Worm (Caenorhabditis elegans) whole organism, mixed stage, embryonic: ENCODE data around the gene oac-7.
"Not testable (repeated sequence)": the region's sequence is repeated elsewhere in the genome, so short reads cannot be mapped to it uniquely, and the experiment has no call there.

ENCODE experiments used
- blmp-1 ChIP-seq: fragments of 150-350 bp; optimal IDR thresholded peaks from 2 replicates; lab custom pipeline; 2014; ENCODE audit warnings: missing biosample characterization, missing genetic modification characterization
- ceh-39 ChIP-seq: fragments of 150-350 bp; optimal IDR thresholded peaks from 2 replicates; lab custom pipeline; 2014; ENCODE audit warnings: missing biosample characterization, missing genetic modification characterization
- ceh-43 ChIP-seq: fragments of 200-800 bp; sonication (Bioruptor generic); optimal IDR thresholded peaks from 2 replicates; lab custom pipeline; 2018; ENCODE audit warnings: mild to moderate bottlenecking, missing genetic modification characterization, moderate library complexity, missing compliant biosample characterization
- ceh-83 ChIP-seq: fragments of 200-800 bp; sonication (Bioruptor generic); optimal IDR thresholded peaks from 2 replicates; lab custom pipeline; 2018; ENCODE audit warnings: mild to moderate bottlenecking, missing genetic modification characterization, missing compliant biosample characterization
- ces-1 ChIP-seq: fragments of 150-350 bp; optimal IDR thresholded peaks from 2 replicates; lab custom pipeline; 2014; ENCODE audit warnings: missing biosample characterization, missing genetic modification reagents, missing genetic modification characterization
- drap-1 ChIP-seq: fragments of 200-800 bp; sonication (Bioruptor generic); optimal IDR thresholded peaks from 3 replicates; lab custom pipeline; 2018; ENCODE audit warnings: mild to moderate bottlenecking, missing genetic modification characterization, missing compliant biosample characterization
- elt-3 ChIP-seq: fragments of 150-350 bp; optimal IDR thresholded peaks from 2 replicates; lab custom pipeline; 2014; ENCODE audit warnings: missing biosample characterization, missing genetic modification characterization
- ham-2 ChIP-seq: fragments of 200-800 bp; sonication (Bioruptor generic); optimal IDR thresholded peaks from 2 replicates; lab custom pipeline; 2018; ENCODE audit warnings: mild to moderate bottlenecking, missing genetic modification characterization, missing compliant biosample characterization
- hlh-1 ChIP-seq: fragments of 150-350 bp; optimal IDR thresholded peaks from 2 replicates; lab custom pipeline; 2014; ENCODE audit warnings: missing biosample characterization, missing genetic modification reagents, missing genetic modification characterization
- lin-13 ChIP-seq: fragments of 150-350 bp; optimal IDR thresholded peaks from 2 replicates; lab custom pipeline; 2014; ENCODE audit warnings: missing biosample characterization, missing genetic modification characterization
- lin-32 ChIP-seq: fragments of 200-800 bp; sonication (Bioruptor generic); optimal IDR thresholded peaks from 2 replicates; lab custom pipeline; 2018; ENCODE audit warnings: mild to moderate bottlenecking, missing genetic modification characterization, missing compliant biosample characterization
- lsy-2 ChIP-seq: fragments of 150-350 bp; optimal IDR thresholded peaks from 2 replicates; lab custom pipeline; 2014; ENCODE audit warnings: missing biosample characterization, missing genetic modification characterization
- mep-1 ChIP-seq: fragments of 150-350 bp; optimal IDR thresholded peaks from 2 replicates; lab custom pipeline; 2017; ENCODE audit warnings: missing biosample characterization, missing genetic modification reagents, missing genetic modification characterization, inconsistent platforms
- mls-2 ChIP-seq: sonication (generic microtip); optimal IDR thresholded peaks from 2 replicates; lab custom pipeline; 2016; ENCODE audit warnings: mild to moderate bottlenecking, missing genetic modification characterization, moderate library complexity, missing compliant biosample characterization
- nhr-12 ChIP-seq: fragments of 150-350 bp; optimal IDR thresholded peaks from 2 replicates; lab custom pipeline; 2014; ENCODE audit warnings: missing biosample characterization, missing genetic modification characterization
- nhr-2 ChIP-seq: fragments of 150-350 bp; optimal IDR thresholded peaks from 2 replicates; lab custom pipeline; 2014; ENCODE audit warnings: missing biosample characterization, missing genetic modification characterization
- nhr-76 ChIP-seq: sonication (generic microtip); optimal IDR thresholded peaks from 2 replicates; lab custom pipeline; 2017; ENCODE audit warnings: missing biosample characterization, missing genetic modification characterization
- sem-2 ChIP-seq: fragments of 200-800 bp; sonication (Bioruptor generic); optimal IDR thresholded peaks from 2 replicates; lab custom pipeline; 2018; ENCODE audit warnings: mild to moderate bottlenecking, missing genetic modification characterization, missing compliant biosample characterization
- snpc-4 ChIP-seq: fragments of 150-350 bp; optimal IDR thresholded peaks from 2 replicates; lab custom pipeline; 2014; ENCODE audit warnings: missing biosample characterization, missing genetic modification characterization
- sptf-1 ChIP-seq: sonication (generic microtip); optimal IDR thresholded peaks from 2 replicates; lab custom pipeline; 2017; ENCODE audit warnings: mild to moderate bottlenecking, missing genetic modification characterization, moderate library complexity, missing compliant biosample characterization
- tbx-8 ChIP-seq: fragments of 200-800 bp; sonication (Bioruptor generic); optimal IDR thresholded peaks from 2 replicates; lab custom pipeline; 2018; ENCODE audit warnings: mild to moderate bottlenecking, missing genetic modification characterization, moderate library complexity, missing compliant biosample characterization
- unc-120 ChIP-seq: sonication (generic microtip); optimal IDR thresholded peaks from 2 replicates; lab custom pipeline; 2017; ENCODE audit warnings: missing genetic modification characterization, missing compliant biosample characterization; ENCODE audit not compliant: poor library complexity, severe bottlenecking
- unc-62 ChIP-seq: fragments of 150-350 bp; optimal IDR thresholded peaks from 2 replicates; lab custom pipeline; 2014; ENCODE audit warnings: missing biosample characterization, missing genetic modification reagents, missing genetic modification characterization
- zip-8 ChIP-seq: fragments of 150-350 bp; optimal IDR thresholded peaks from 2 replicates; lab custom pipeline; 2014; ENCODE audit warnings: missing biosample characterization, missing genetic modification characterization

oac-7 gene

DNA sequence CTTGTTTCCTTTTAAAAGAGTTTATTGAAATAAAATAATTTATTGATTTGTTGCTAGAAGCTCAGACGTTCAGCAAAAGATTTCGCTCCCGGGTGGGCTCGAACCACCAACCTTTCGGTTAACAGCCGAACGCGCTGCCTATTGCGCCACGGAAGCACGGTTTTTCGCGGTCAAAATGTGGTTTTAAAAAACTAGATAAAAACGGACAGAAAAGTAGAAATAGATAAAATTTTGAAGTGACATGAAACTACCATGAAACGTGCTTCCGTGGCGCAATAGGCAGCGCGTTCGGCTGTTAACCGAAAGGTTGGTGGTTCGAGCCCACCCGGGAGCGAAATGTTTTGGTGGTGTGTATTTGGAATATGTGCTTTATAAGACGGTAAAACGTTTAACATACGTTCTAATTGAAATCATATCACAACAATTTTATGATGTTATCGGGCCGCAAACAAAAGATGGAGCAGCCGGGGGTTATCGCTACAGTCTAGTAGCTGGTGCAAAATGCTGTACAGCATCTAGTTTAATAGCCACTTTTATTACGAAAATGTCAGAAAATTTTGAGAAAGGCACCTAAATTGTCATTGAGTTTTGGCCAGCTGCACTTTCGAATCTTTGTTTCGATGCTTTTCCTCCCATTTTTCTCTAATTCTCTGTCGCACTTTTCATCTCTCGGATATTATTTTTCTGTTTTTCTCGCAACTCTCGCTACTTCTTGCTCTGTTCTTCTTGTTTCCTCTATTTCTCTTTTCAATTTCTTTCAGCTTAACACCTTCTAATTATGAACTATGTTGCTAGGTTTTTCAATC lies 28.9 kb downstream of the oac-7 start, which contains the start of gene slc-9B.2:
slc-9B.2 (plus strand) TSS at position 756 of the 806 bp plus-strand sequence.
- TF ChIP-seq blmp-1 (tag; lab: Kevin White, UChicago); ceh-83 (GFP tag; lab: Kevin White, UChicago); zip-8: not testable (repeated sequence)

- no peak for TF ChIP-seq ceh-39
- TF ChIP-seq mls-2 (tag; lab: Kevin White, UChicago) = no peak
- no peak for TF ChIP-seq drap-1
- no peak for TF ChIP-seq ces-1 (GFP tag; lab: Kevin White, UChicago)
- TF ChIP-seq elt-3 (tag; lab: Kevin White, UChicago) = no peak
These were observed 32.6 kb downstream of the oac-7 start, which contains the start of gene nhr-193 for ce11 chrV:16342258-16342618. nhr-193 (plus strand) TSS chrV:16342308.

ce11 chrV:16346406-16347108 lies 37.0 kb downstream of the oac-7 start, which contains the start of the genes W08G11.5 and W08G11.1:
W08G11.5 (minus strand) TSS chrV:16346506.
W08G11.1 (plus strand) TSS chrV:16347058.
- TF ChIP-seq ces-1 (GFP tag; lab: Kevin White, UChicago) (no peak), ceh-83 (GFP tag; lab: Kevin White, UChicago) (no peak), snpc-4 (tag; lab: Kevin White, UChicago) (no peak), nhr-76 (no peak), sem-2 (GFP tag; lab: Kevin White, UChicago) (no peak), unc-62 (GFP tag; lab: Kevin White, UChicago) (no peak), lsy-2 (tag; lab: Kevin White, UChicago) (no peak), zip-8 (no peak)

DNA sequence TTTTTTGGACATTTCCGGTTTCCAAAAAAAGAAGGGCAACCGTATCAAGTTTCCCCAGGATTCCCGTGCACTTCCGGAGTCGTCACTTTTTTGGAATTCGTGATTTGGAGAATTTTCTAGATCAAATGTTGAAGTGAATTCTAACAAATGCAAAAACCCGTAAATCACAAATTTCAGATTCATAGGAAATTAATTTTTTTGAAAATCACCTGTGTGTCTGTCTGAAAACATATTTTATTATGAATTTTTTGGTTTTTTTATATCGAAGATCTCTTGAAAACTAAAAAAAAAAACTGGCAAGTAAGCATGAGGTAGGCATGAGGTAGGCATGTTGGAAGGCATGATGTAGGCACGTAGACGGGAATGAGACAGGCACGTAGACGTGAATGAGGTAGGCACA lies 40.5 kb downstream of the oac-7 start:
- TF ChIP-seq ham-2 (GFP tag; lab: Kevin White, UChicago) = no peak
- TF ChIP-seq tbx-8 (GFP tag; lab: Kevin White, UChicago) = no peak
- TF ChIP-seq sptf-1 = no peak
- TF ChIP-seq blmp-1 (tag; lab: Kevin White, UChicago) = no peak
- TF ChIP-seq nhr-2 (tag; lab: Kevin White, UChicago) = no peak
- TF ChIP-seq mep-1 (tag; lab: Kevin White, UChicago) = no peak
- no peak for TF ChIP-seq ces-1 (GFP tag; lab: Kevin White, UChicago)
- TF ChIP-seq ceh-83 (GFP tag; lab: Kevin White, UChicago) = no peak
- TF ChIP-seq nhr-12 (tag; lab: Kevin White, UChicago) = no peak
- TF ChIP-seq lin-32 (GFP tag; lab: Kevin White, UChicago) = no peak
- TF ChIP-seq ceh-43 (GFP tag; lab: Kevin White, UChicago) = no peak
- TF ChIP-seq ceh-39 = no peak

DNA sequence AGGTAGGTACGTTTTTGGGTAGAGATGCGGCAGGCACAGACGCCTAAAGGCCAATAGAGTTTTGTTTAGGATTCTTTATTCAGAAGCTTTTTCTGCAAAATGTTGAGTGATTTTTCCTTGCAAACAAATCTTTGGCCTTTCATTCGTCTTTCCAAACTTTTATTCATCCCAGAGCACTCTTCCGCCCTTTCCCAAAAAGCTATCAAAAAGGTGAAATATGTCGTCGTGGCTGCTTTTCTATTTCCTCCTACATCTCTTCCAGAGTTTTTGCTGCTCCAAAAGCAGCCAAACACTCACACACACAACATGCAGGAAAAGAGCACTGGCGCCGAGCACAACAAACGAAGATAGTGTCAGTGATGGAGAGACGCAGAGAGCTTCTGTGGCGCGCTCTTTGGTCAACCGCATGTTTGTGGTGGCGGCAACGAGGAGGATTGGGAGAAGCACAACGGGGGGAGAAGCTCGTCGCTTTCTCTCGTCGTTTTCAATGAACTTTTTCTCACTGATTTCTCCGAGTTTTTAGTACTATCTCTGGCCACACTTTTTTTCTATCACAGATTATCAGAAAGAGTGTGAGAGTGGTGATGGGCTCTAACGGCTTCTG lies 41.3 kb downstream of the oac-7 start:
- TF ChIP-seq mep-1 (tag; lab: Kevin White, UChicago) = peak; percentile 0
- TF ChIP-seq lin-13 (tag; lab: Kevin White, UChicago) = no peak
- no peak for TF ChIP-seq unc-62 (GFP tag; lab: Kevin White, UChicago)
- peak; percentile 77 for TF ChIP-seq unc-120 (tag; lab: Kevin White, UChicago)
- TF ChIP-seq drap-1 = peak; percentile 33
- TF ChIP-seq, all 35 proteins: peak for 3

- TF ChIP-seq elt-3 (tag; lab: Kevin White, UChicago) = no peak
These were observed 42.2 kb downstream of the oac-7 start for ce11 chrV:16351757-16352156.

DNA sequence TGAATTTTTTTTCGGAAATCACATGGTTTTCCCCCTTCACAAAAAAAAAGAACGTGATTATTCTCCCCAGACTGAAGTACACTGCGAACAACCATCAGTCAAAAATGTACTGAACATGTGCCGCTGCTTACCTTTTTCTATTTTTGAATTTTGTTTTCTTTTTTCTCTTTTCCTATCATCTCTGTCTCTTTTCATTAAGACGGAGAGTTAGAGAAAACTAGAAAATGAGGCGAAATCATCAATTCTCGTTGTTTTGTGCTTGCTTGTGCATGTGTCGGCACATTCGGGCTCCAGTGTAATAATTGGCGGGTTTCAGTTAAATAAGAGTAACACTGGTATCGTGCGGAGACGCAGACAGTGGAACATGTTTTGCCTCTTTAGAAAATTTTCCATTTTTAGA lies 42.7 kb downstream of the oac-7 start:
- TF ChIP-seq nhr-76 = no peak
- TF ChIP-seq hlh-1 (tag; lab: Kevin White, UChicago) = peak; percentile 39
- no peak for TF ChIP-seq nhr-2 (tag; lab: Kevin White, UChicago)
- peak; percentile 12 for TF ChIP-seq unc-62 (GFP tag; lab: Kevin White, UChicago)
- TF ChIP-seq unc-120 (tag; lab: Kevin White, UChicago) = peak; percentile 67
